Worm (Caenorhabditis elegans): ENCODE data around the gene K08E4.8.

The K08E4.8 gene

ce11 chrIV:12093819-12094218 lies 32.7 kb upstream of the K08E4.8 start, which contains the start of gene F11A10.5:
Gene F11A10.5, plus strand, starts transcription at chrIV:12094119.
- TF ChIP-seq nhr-23 (tag; optimal IDR thresholded peaks at IDR 0.05) (peak; percentile 7), fkh-2 (tag; optimal IDR thresholded peaks at IDR 0.05) (no peak), lin-15B (tag; optimal IDR thresholded peaks at IDR 0.05) (peak; percentile 41), nhr-25 (tag; optimal IDR thresholded peaks at IDR 0.05) (peak; percentile 22), egl-27 (tag; optimal IDR thresholded peaks at IDR 0.05) (no peak)

DNA sequence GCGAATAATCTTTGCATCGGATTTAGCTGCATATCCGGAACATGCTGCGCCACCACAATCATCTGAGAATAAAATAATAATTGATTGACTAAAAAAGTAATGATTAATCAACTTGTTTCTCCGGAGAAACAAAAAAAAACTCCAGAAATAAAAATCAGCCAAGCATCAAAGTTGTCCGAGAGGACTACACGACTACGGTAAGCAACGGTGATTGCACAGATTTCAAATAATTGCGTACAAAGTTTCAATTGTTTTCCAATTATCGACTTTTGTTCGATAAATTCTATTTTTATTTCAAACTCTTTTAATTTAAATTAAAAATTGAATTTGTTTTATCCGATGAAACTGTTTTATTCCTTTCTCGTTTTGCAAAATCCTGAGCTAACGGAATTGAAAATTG lies 32.3 kb upstream of the K08E4.8 start, which contains the start of gene cpsf-4:
TSS of gene cpsf-4 (minus strand) at position 62 of the 400 bp plus-strand sequence.
- TF ChIP-seq nhr-43 (tag; optimal IDR thresholded peaks at IDR 0.05; ENCODE audit: poor library complexity, severe bottlenecking): no peak
- TF ChIP-seq daf-12 (tag; optimal IDR thresholded peaks at IDR 0.05): no peak
- TF ChIP-seq zag-1 (tag; optimal IDR thresholded peaks at IDR 0.05): no peak
- no peak for TF ChIP-seq fkh-10 (GFP tag; optimal IDR thresholded peaks at IDR 0.05)
- no peak for TF ChIP-seq skn-1 (tag; optimal IDR thresholded peaks at IDR 0.05)
- TF ChIP-seq ceh-9 (tag; optimal IDR thresholded peaks at IDR 0.05): no peak
- TF ChIP-seq ceh-28 (tag; optimal IDR thresholded peaks at IDR 0.05): no peak
- no peak for TF ChIP-seq unc-39 (tag; optimal IDR thresholded peaks at IDR 0.05)
- TF ChIP-seq lin-15B (tag; optimal IDR thresholded peaks at IDR 0.05): no peak
- TF ChIP-seq elt-2 (tag; optimal IDR thresholded peaks at IDR 0.05): no peak
- no peak for TF ChIP-seq pqm-1 (tag; optimal IDR thresholded peaks at IDR 0.05)

ce11 chrIV:12092113-12092512 lies 31.0 kb upstream of the K08E4.8 start, which contains the start of gene mig-32:
Gene mig-32, minus strand, starts transcription at chrIV:12092213.
- no peak for TF ChIP-seq mml-1 (tag; optimal IDR thresholded peaks at IDR 0.05)
- no peak for TF ChIP-seq hmg-11 (tag; optimal IDR thresholded peaks at IDR 0.05)
- no peak for TF ChIP-seq mdl-1 (tag; optimal IDR thresholded peaks at IDR 0.05)
- TF ChIP-seq nhr-77 (tag; optimal IDR thresholded peaks at IDR 0.05): no peak
- no peak for TF ChIP-seq nhr-43 (tag; optimal IDR thresholded peaks at IDR 0.05; ENCODE audit: poor library complexity, severe bottlenecking)
- no peak for TF ChIP-seq zag-1 (tag; optimal IDR thresholded peaks at IDR 0.05)
- TF ChIP-seq ama-1 (optimal IDR thresholded peaks at IDR 0.05): no peak
- TF ChIP-seq unc-62 (GFP tag; optimal IDR thresholded peaks at IDR 0.05): no peak
- TF ChIP-seq tbx-2 (tag; optimal IDR thresholded peaks at IDR 0.05): no peak
- TF ChIP-seq pqm-1 (tag; optimal IDR thresholded peaks at IDR 0.05): no peak
- no peak for TF ChIP-seq nhr-25 (tag; optimal IDR thresholded peaks at IDR 0.05)
- TF ChIP-seq lsy-12 (tag; optimal IDR thresholded peaks at IDR 0.05): no peak
- TF ChIP-seq pha-4 (tag; optimal IDR thresholded peaks at IDR 0.05): no peak
- TF ChIP-seq ceh-28 (tag; optimal IDR thresholded peaks at IDR 0.05): no peak
- no peak for TF ChIP-seq egl-27 (tag; optimal IDR thresholded peaks at IDR 0.05)
- TF ChIP-seq eor-1 (tag; optimal IDR thresholded peaks at IDR 0.05): no peak
- no peak for TF ChIP-seq nhr-23 (tag; optimal IDR thresholded peaks at IDR 0.05)
- no peak for TF ChIP-seq sea-2 (GFP tag; optimal IDR thresholded peaks at IDR 0.05)
- TF ChIP-seq ceh-16 (tag; optimal IDR thresholded peaks at IDR 0.05): no peak
- no peak for TF ChIP-seq egl-5 (tag; optimal IDR thresholded peaks at IDR 0.05)

ce11 chrIV:12089551-12089950 lies 28.4 kb upstream of the K08E4.8 start, which contains the start of gene F11A10.6:
Gene F11A10.6, minus strand, starts transcription at chrIV:12089651.
- TF ChIP-seq lin-39 (tag; optimal IDR thresholded peaks at IDR 0.05): no peak
- TF ChIP-seq lin-15B (tag; optimal IDR thresholded peaks at IDR 0.05): no peak
- TF ChIP-seq fkh-2 (tag; optimal IDR thresholded peaks at IDR 0.05): no peak
- no peak for TF ChIP-seq fos-1 (tag; optimal IDR thresholded peaks at IDR 0.05)
- no peak for TF ChIP-seq unc-39 (tag; optimal IDR thresholded peaks at IDR 0.05)
- TF ChIP-seq ceh-9 (tag; optimal IDR thresholded peaks at IDR 0.05): no peak
- no peak for TF ChIP-seq nhr-28 (tag; optimal IDR thresholded peaks at IDR 0.05)
- TF ChIP-seq ZK546.5 (tag; optimal IDR thresholded peaks at IDR 0.05): no peak
- no peak for TF ChIP-seq eor-1 (tag; optimal IDR thresholded peaks at IDR 0.05)
- no peak for TF ChIP-seq hmg-11 (tag; optimal IDR thresholded peaks at IDR 0.05)
- no peak for TF ChIP-seq skn-1 (tag; optimal IDR thresholded peaks at IDR 0.05)
- no peak for TF ChIP-seq nhr-12 (tag; optimal IDR thresholded peaks at IDR 0.05)
- TF ChIP-seq mml-1 (tag; optimal IDR thresholded peaks at IDR 0.05): no peak

DNA sequence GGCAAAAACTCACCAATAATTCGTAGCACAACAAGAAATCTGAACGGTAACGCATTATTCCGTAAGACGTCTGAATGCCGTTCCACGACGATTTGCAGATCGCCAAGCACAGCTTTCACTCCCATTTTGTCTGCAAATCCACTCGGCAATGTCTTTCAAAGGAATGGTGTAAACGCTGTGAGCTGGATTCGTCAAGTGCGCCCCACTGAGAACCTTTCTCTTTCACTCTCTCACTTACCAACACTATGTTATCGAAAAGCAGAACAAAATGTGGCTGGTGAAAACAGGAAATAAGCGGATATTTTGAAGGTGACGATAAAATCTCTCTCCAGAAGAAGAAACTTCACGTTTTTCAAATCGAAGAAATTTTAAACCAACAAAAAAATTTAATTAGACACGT lies 27.8 kb upstream of the K08E4.8 start:
- TF ChIP-seq lin-39 (tag; optimal IDR thresholded peaks at IDR 0.05) (peak; percentile 35), pha-4 (tag; optimal IDR thresholded peaks at IDR 0.05) (peak; percentile 69), skn-1 (tag; optimal IDR thresholded peaks at IDR 0.05) (peak; percentile 31), lin-15B (tag; optimal IDR thresholded peaks at IDR 0.05) (peak; percentile 81), nfya-1 (tag; optimal IDR thresholded peaks at IDR 0.05; ENCODE audit: insufficient read depth) (peak; percentile 61), fkh-2 (tag; optimal IDR thresholded peaks at IDR 0.05) (no peak), egl-5 (tag; optimal IDR thresholded peaks at IDR 0.05) (peak; percentile 26), nhr-77 (tag; optimal IDR thresholded peaks at IDR 0.05) (no peak), nhr-25 (tag; optimal IDR thresholded peaks at IDR 0.05) (peak; percentile 65), snpc-4 (tag; optimal IDR thresholded peaks at IDR 0.05) (peak; percentile 24)

Data from whole organism, L3 larva.